Worm (Caenorhabditis elegans) whole organism, early embryonic: ENCODE measurements around the gene F56F11.2.
"Not testable (repeated sequence)": the region's sequence is repeated elsewhere in the genome, so short reads cannot be mapped to it uniquely, and the experiment has no call there.

Experiments
- B0310.2 ChIP-seq: sonication (generic microtip); optimal IDR thresholded peaks from 2 replicates; lab custom pipeline; 2016; ENCODE audit warnings: mild to moderate bottlenecking, missing genetic modification characterization, missing compliant biosample characterization
- F13C5.2 ChIP-seq: sonication (generic microtip); optimal IDR thresholded peaks from 2 replicates; lab custom pipeline; 2017; ENCODE audit warnings: mild to moderate bottlenecking, missing genetic modification characterization, inconsistent platforms, missing compliant biosample characterization
- aly-1 ChIP-seq: sonication (generic microtip); optimal IDR thresholded peaks from 2 replicates; lab custom pipeline; 2016; ENCODE audit warnings: missing genetic modification characterization, missing compliant biosample characterization
- ama-1 ChIP-seq: fragments of 150-350 bp; optimal IDR thresholded peaks from 2 replicates; lab custom pipeline; 2014
- ceh-13 ChIP-seq: fragments of 200-800 bp; sonication (Bioruptor generic); optimal IDR thresholded peaks from 2 replicates; lab custom pipeline; 2018; ENCODE audit warnings: mild to moderate bottlenecking, missing genetic modification characterization, missing compliant biosample characterization
- ceh-36 ChIP-seq: sonication (generic microtip); optimal IDR thresholded peaks from 2 replicates; lab custom pipeline; 2016; ENCODE audit warnings: missing genetic modification characterization, inconsistent platforms, missing compliant biosample characterization
- ets-7 ChIP-seq: sonication (generic microtip); optimal IDR thresholded peaks from 2 replicates; lab custom pipeline; 2016; ENCODE audit warnings: missing genotype, missing genetic modification characterization, missing compliant biosample characterization
- flt-1 ChIP-seq: fragments of 200-800 bp; sonication (Bioruptor generic); IDR thresholded peaks from 2 replicates; pipeline ENCODE4 v1.3.6; 2022; ENCODE audit warnings: missing genetic modification characterization, missing compliant biosample characterization
- hmbx-1 ChIP-seq: sonication (generic microtip); optimal IDR thresholded peaks from 2 replicates; lab custom pipeline; 2016; ENCODE audit warnings: mild to moderate bottlenecking, missing genetic modification characterization, missing compliant biosample characterization
- hmg-4 ChIP-seq: fragments of 200-800 bp; sonication (Bioruptor generic); optimal IDR thresholded peaks from 2 replicates; lab custom pipeline; 2018; ENCODE audit warnings: mild to moderate bottlenecking, missing genetic modification characterization, missing compliant biosample characterization
- hnd-1 ChIP-seq: sonication (generic microtip); optimal IDR thresholded peaks from 2 replicates; lab custom pipeline; 2016; ENCODE audit warnings: missing genetic modification characterization, missing compliant biosample characterization
- pes-1 ChIP-seq: fragments of 200-800 bp; sonication (Bioruptor generic); IDR thresholded peaks from 2 replicates; pipeline ENCODE4 v1.3.6; 2022; ENCODE audit warnings: missing genetic modification reagents, missing genetic modification characterization, missing compliant biosample characterization
- scrt-1 ChIP-seq: fragments of 200-800 bp; sonication (Bioruptor generic); IDR thresholded peaks from 2 replicates; pipeline ENCODE4 v1.3.6; 2022; ENCODE audit warnings: missing genetic modification characterization, missing compliant biosample characterization
- sea-1 ChIP-seq: fragments of 200-800 bp; sonication (Bioruptor generic); conservative IDR thresholded peaks from 2 replicates; pipeline ENCODE4 v1.3.6; 2022; ENCODE audit warnings: missing genetic modification characterization, missing compliant biosample characterization
- tbx-11 ChIP-seq: fragments of 200-800 bp; sonication (Bioruptor generic); IDR thresholded peaks from 2 replicates; pipeline ENCODE4 v1.3.6; 2022; ENCODE audit warnings: missing genetic modification characterization, missing compliant biosample characterization
- tbx-37 ChIP-seq: fragments of 200-800 bp; sonication (Bioruptor generic); conservative IDR thresholded peaks from 2 replicates; pipeline ENCODE4 v1.3.6; 2022; ENCODE audit warnings: missing genetic modification reagents, missing genetic modification characterization, missing compliant biosample characterization
- tra-4 ChIP-seq: sonication (generic microtip); optimal IDR thresholded peaks from 2 replicates; lab custom pipeline; 2017; ENCODE audit warnings: missing genetic modification characterization, missing compliant biosample characterization

Gene F56F11.2

ce11 chrIII:2881989-2882388, at the start of gene F56F11.2:
Gene F56F11.2, plus strand, starts transcription at chrIII:2882289.
- not testable (repeated sequence) for TF ChIP-seq tbx-37 (GFP tag; lab: Robert Waterston, UW); F13C5.2 (tag; lab: Kevin White, UChicago); flt-1 (GFP tag; lab: Robert Waterston, UW)

DNA sequence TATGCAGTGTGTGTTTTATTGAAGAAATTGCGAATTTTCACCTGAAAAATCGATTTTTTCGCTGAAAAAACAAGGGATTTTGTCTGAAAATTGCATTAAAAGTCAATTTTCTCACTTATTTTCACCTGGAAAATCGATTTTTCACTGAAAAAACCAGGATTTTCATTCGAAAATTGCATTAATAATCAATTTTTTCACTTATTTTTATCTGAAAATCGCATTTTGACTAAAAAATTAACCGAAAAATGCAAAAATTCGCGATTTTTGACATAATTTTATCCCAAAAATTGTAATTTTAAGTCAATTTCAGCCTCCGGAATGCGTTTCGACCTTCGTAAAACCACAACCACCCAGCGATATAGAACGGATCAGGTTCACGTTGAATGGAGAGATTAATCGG, 49.6 kb upstream of the F56F11.2 start, which contains the start of gene Y71H2AM.29:
Gene Y71H2AM.29, plus strand, starts transcription at position 301 of the 400 bp plus-strand sequence.
- TF ChIP-seq tra-4 (tag; lab: Kevin White, UChicago) (no peak), hnd-1 (tag; lab: Kevin White, UChicago) (no peak), scrt-1 (GFP tag; lab: Robert Waterston, UW) (no peak), aly-1 (tag; lab: Kevin White, UChicago) (no peak), hmbx-1 (tag; lab: Kevin White, UChicago) (no peak), pes-1 (GFP tag; lab: Robert Waterston, UW) (no peak), hmg-4 (GFP tag; lab: Kevin White, UChicago) (no peak), flt-1 (GFP tag; lab: Robert Waterston, UW) (no peak), tbx-11 (GFP tag; lab: Robert Waterston, UW) (no peak), B0310.2 (tag; lab: Kevin White, UChicago) (no peak), ceh-13 (GFP tag; lab: Kevin White, UChicago) (no peak), ama-1 (lab: Kevin White, UChicago) (no peak), tbx-37 (GFP tag; lab: Robert Waterston, UW) (no peak), sea-1 (GFP tag; lab: Robert Waterston, UW) (no peak), ets-7 (tag; lab: Kevin White, UChicago) (no peak), F13C5.2 (tag; lab: Kevin White, UChicago) (no peak), ceh-36 (no peak)

ce11 chrIII:2834363-2834762, 47.7 kb upstream of the F56F11.2 start, which contains the start of gene txdc-17:
Gene txdc-17, plus strand, starts transcription at chrIII:2834663.
- TF ChIP-seq B0310.2 (tag; lab: Kevin White, UChicago), result no peak
- no peak for TF ChIP-seq tbx-11 (GFP tag; lab: Robert Waterston, UW)
- no peak for TF ChIP-seq tbx-37 (GFP tag; lab: Robert Waterston, UW)
- TF ChIP-seq ets-7 (tag; lab: Kevin White, UChicago), result no peak
- TF ChIP-seq aly-1 (tag; lab: Kevin White, UChicago), result no peak
- TF ChIP-seq ceh-13 (GFP tag; lab: Kevin White, UChicago), result no peak
- no peak for TF ChIP-seq flt-1 (GFP tag; lab: Robert Waterston, UW)
- no peak for TF ChIP-seq hmbx-1 (tag; lab: Kevin White, UChicago)
- TF ChIP-seq hnd-1 (tag; lab: Kevin White, UChicago), result no peak
- no peak for TF ChIP-seq ama-1 (lab: Kevin White, UChicago)
- TF ChIP-seq ceh-36, result no peak
- TF ChIP-seq pes-1 (GFP tag; lab: Robert Waterston, UW), result no peak

- TF ChIP-seq sea-1 (GFP tag; lab: Robert Waterston, UW) (no peak), hmg-4 (GFP tag; lab: Kevin White, UChicago) (no peak), ceh-36 (no peak), ceh-13 (GFP tag; lab: Kevin White, UChicago) (no peak), tra-4 (tag; lab: Kevin White, UChicago) (no peak), scrt-1 (GFP tag; lab: Robert Waterston, UW) (no peak), hmbx-1 (tag; lab: Kevin White, UChicago) (no peak), hnd-1 (tag; lab: Kevin White, UChicago) (no peak), F13C5.2 (tag; lab: Kevin White, UChicago) (no peak), aly-1 (tag; lab: Kevin White, UChicago) (no peak), ets-7 (tag; lab: Kevin White, UChicago) (no peak), ama-1 (lab: Kevin White, UChicago) (no peak), pes-1 (GFP tag; lab: Robert Waterston, UW) (no peak), tbx-37 (GFP tag; lab: Robert Waterston, UW) (no peak), flt-1 (GFP tag; lab: Robert Waterston, UW) (no peak), tbx-11 (GFP tag; lab: Robert Waterston, UW) (no peak), B0310.2 (tag; lab: Kevin White, UChicago) (no peak)
Observed at ce11 chrIII:2834998-2835397, 47.1 kb upstream of the F56F11.2 start.

- TF ChIP-seq hmg-4 (GFP tag; lab: Kevin White, UChicago), result no peak
- no peak for TF ChIP-seq ceh-13 (GFP tag; lab: Kevin White, UChicago)
- TF ChIP-seq F13C5.2 (tag; lab: Kevin White, UChicago), result no peak
- no peak for TF ChIP-seq tbx-11 (GFP tag; lab: Robert Waterston, UW)
- no peak for TF ChIP-seq pes-1 (GFP tag; lab: Robert Waterston, UW)
- TF ChIP-seq flt-1 (GFP tag; lab: Robert Waterston, UW), result no peak
- TF ChIP-seq ama-1 (lab: Kevin White, UChicago), result no peak
- no peak for TF ChIP-seq hmbx-1 (tag; lab: Kevin White, UChicago)
- no peak for TF ChIP-seq B0310.2 (tag; lab: Kevin White, UChicago)
- no peak for TF ChIP-seq ceh-36
- no peak for TF ChIP-seq sea-1 (GFP tag; lab: Robert Waterston, UW)
- TF ChIP-seq scrt-1 (GFP tag; lab: Robert Waterston, UW), result no peak
- no peak for TF ChIP-seq aly-1 (tag; lab: Kevin White, UChicago)
- no peak for TF ChIP-seq hnd-1 (tag; lab: Kevin White, UChicago)
- TF ChIP-seq tbx-37 (GFP tag; lab: Robert Waterston, UW), result no peak
- TF ChIP-seq tra-4 (tag; lab: Kevin White, UChicago), result no peak
- no peak for TF ChIP-seq ets-7 (tag; lab: Kevin White, UChicago)
Observed at ce11 chrIII:2836339-2836738, 45.8 kb upstream of the F56F11.2 start, which contains the start of gene josd-1. Gene josd-1, plus strand, starts transcription at chrIII:2836639.

DNA sequence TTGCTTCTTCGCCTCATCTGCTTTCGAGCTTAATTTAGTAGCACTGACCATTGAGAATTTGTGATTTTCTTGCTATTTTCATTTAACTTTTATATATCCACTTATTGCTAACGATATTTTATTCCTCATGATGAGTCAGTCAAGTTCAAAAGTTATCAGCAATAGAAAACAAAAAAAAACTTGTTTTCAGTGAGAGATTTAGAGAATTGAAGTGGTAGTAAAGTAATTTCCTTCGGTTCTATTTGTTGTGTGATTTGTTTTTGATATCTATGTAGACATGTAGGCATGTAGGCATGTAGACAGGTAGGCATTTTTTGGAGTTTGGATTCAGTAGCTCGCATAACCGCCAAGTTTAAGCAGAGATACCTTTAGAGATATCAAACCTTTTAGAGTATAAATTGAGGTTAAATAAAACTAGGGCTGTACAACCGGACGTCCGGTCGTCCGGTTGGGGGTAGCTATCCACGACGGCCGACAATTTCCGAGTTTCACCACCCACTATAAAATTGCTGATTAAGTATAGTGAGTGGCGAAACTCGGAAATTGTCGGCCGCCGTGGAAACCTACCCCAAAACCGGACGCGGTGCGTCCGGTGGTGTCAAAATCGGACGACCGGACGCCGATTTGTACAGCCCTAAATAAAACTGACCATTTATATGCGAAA, 41.1 kb upstream of the F56F11.2 start, which contains the start of gene Y71H2AR.2:
Gene Y71H2AR.2, minus strand, starts transcription at position 51 of the 664 bp plus-strand sequence.
- no peak for TF ChIP-seq scrt-1 (GFP tag; lab: Robert Waterston, UW)
- no peak for TF ChIP-seq hnd-1 (tag; lab: Kevin White, UChicago)
- no peak for TF ChIP-seq hmg-4 (GFP tag; lab: Kevin White, UChicago)
- no peak for TF ChIP-seq sea-1 (GFP tag; lab: Robert Waterston, UW)
- TF ChIP-seq ceh-13 (GFP tag; lab: Kevin White, UChicago), result no peak
- TF ChIP-seq aly-1 (tag; lab: Kevin White, UChicago), result no peak
- no peak for TF ChIP-seq tbx-11 (GFP tag; lab: Robert Waterston, UW)
- TF ChIP-seq hmbx-1 (tag; lab: Kevin White, UChicago), result no peak
- TF ChIP-seq tra-4 (tag; lab: Kevin White, UChicago), result no peak
- TF ChIP-seq pes-1 (GFP tag; lab: Robert Waterston, UW), result no peak
- no peak for TF ChIP-seq ceh-36
